Worm (Caenorhabditis elegans) whole organism, mixed stage, embryonic: ENCODE results near the gene F45D11.7.

Source experiments
- bed-3 ChIP-seq: fragments of 200-800 bp; sonication (Bioruptor generic); optimal IDR thresholded peaks from 3 replicates; lab custom pipeline; 2018; ENCODE audit warnings: mild to moderate bottlenecking, missing genetic modification characterization, moderate library complexity, missing compliant biosample characterization
- elt-3 ChIP-seq: fragments of 150-350 bp; optimal IDR thresholded peaks from 2 replicates; lab custom pipeline; 2014; ENCODE audit warnings: missing biosample characterization, missing genetic modification characterization
- lin-13 ChIP-seq: fragments of 150-350 bp; optimal IDR thresholded peaks from 2 replicates; lab custom pipeline; 2014; ENCODE audit warnings: missing biosample characterization, missing genetic modification characterization
- lsy-2 ChIP-seq: fragments of 150-350 bp; optimal IDR thresholded peaks from 2 replicates; lab custom pipeline; 2014; ENCODE audit warnings: missing biosample characterization, missing genetic modification characterization
- mab-5 ChIP-seq: fragments of 150-350 bp; optimal IDR thresholded peaks from 2 replicates; lab custom pipeline; 2014; ENCODE audit warnings: missing biosample characterization, missing genetic modification characterization
- mls-2 ChIP-seq: sonication (generic microtip); optimal IDR thresholded peaks from 2 replicates; lab custom pipeline; 2016; ENCODE audit warnings: mild to moderate bottlenecking, missing genetic modification characterization, moderate library complexity, missing compliant biosample characterization
- nhr-237 ChIP-seq: fragments of 150-350 bp; optimal IDR thresholded peaks from 2 replicates; lab custom pipeline; 2014; ENCODE audit warnings: missing biosample characterization, missing genetic modification characterization
- nhr-28 ChIP-seq: fragments of 150-350 bp; optimal IDR thresholded peaks from 2 replicates; lab custom pipeline; 2014; ENCODE audit warnings: missing biosample characterization, missing genetic modification characterization
- snpc-4 ChIP-seq: fragments of 150-350 bp; optimal IDR thresholded peaks from 2 replicates; lab custom pipeline; 2014; ENCODE audit warnings: missing biosample characterization, missing genetic modification characterization
- tbx-8 ChIP-seq: fragments of 200-800 bp; sonication (Bioruptor generic); optimal IDR thresholded peaks from 2 replicates; lab custom pipeline; 2018; ENCODE audit warnings: mild to moderate bottlenecking, missing genetic modification characterization, moderate library complexity, missing compliant biosample characterization
- ztf-11 ChIP-seq: fragments of 150-350 bp; optimal IDR thresholded peaks from 2 replicates; lab custom pipeline; 2014; ENCODE audit warnings: missing biosample characterization, missing genetic modification characterization

- TF ChIP-seq nhr-237 (tag; lab: Kevin White, UChicago) (no peak), snpc-4 (tag; lab: Kevin White, UChicago) (no peak), mab-5 (tag; lab: Kevin White, UChicago) (no peak), lin-13 (tag; lab: Kevin White, UChicago) (no peak), elt-3 (tag; lab: Kevin White, UChicago) (no peak), tbx-8 (GFP tag; lab: Kevin White, UChicago) (no peak), nhr-28 (tag; lab: Kevin White, UChicago) (no peak), mls-2 (tag; lab: Kevin White, UChicago) (no peak), ztf-11 (tag; lab: Kevin White, UChicago) (no peak), lsy-2 (tag; lab: Kevin White, UChicago) (no peak), bed-3 (GFP tag; lab: Kevin White, UChicago) (no peak)
Observed at ce11 chrII:948091-948490, 46.2 kb upstream of the F45D11.7 start, which contains the start of gene fbxc-32.
